Worm (Caenorhabditis elegans) whole organism, L3 larva: ENCODE measurements around the gene fbxb-11.

ENCODE experiments used
- R02D3.7 ChIP-seq: fragments of 150-350 bp; optimal IDR thresholded peaks from 2 replicates; lab custom pipeline; 2014; ENCODE audit warnings: missing biosample characterization, missing genetic modification characterization
- fkh-2 ChIP-seq: fragments of 150-350 bp; optimal IDR thresholded peaks from 2 replicates; lab custom pipeline; 2014; ENCODE audit warnings: missing biosample characterization, missing genetic modification reagents, missing genetic modification characterization
- nhr-28 ChIP-seq: fragments of 150-350 bp; optimal IDR thresholded peaks from 2 replicates; lab custom pipeline; 2014; ENCODE audit warnings: missing biosample characterization, missing genetic modification characterization
- tbx-2 ChIP-seq: sonication (generic microtip); optimal IDR thresholded peaks from 2 replicates; lab custom pipeline; 2016; ENCODE audit warnings: mild to moderate bottlenecking, missing genetic modification characterization, missing compliant biosample characterization

DNA sequence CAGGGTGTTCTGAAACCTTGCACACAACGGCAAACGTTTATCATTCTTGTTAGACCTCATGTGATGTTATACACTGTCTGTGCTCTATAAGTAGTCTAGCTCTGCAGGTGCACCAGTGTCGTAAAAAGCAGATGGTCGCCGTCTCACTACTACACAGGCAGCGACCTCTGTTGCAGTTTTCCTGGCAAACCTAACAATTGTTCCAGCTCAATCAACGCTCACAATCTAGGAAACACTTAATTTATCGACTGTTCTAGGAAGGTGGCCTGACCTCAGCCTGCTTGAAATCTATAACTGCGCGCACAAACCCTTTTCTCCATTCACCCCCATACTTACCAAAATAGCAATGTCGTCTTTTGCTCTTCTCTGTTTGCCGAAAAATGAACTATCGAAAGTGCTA is at the start of gene fbxb-11:
- no peak for TF ChIP-seq tbx-2 (tag; lab: Kevin White, UChicago)
- TF ChIP-seq fkh-2 (tag; lab: Kevin White, UChicago), result no peak
- TF ChIP-seq nhr-28 (tag; lab: Kevin White, UChicago), result no peak
- no peak for TF ChIP-seq R02D3.7 (tag; lab: Kevin White, UChicago)
